Worm (Caenorhabditis elegans) whole organism, mixed stage, embryonic: ENCODE results near the gene spsb-1.

ENCODE experiments used
- ceh-83 ChIP-seq: fragments of 200-800 bp; sonication (Bioruptor generic); optimal IDR thresholded peaks from 2 replicates; lab custom pipeline; 2018; ENCODE audit warnings: mild to moderate bottlenecking, missing genetic modification characterization, missing compliant biosample characterization
- lsy-2 ChIP-seq: fragments of 150-350 bp; optimal IDR thresholded peaks from 2 replicates; lab custom pipeline; 2014; ENCODE audit warnings: missing biosample characterization, missing genetic modification characterization
- unc-62 ChIP-seq: fragments of 150-350 bp; optimal IDR thresholded peaks from 2 replicates; lab custom pipeline; 2014; ENCODE audit warnings: missing biosample characterization, missing genetic modification reagents, missing genetic modification characterization

DNA sequence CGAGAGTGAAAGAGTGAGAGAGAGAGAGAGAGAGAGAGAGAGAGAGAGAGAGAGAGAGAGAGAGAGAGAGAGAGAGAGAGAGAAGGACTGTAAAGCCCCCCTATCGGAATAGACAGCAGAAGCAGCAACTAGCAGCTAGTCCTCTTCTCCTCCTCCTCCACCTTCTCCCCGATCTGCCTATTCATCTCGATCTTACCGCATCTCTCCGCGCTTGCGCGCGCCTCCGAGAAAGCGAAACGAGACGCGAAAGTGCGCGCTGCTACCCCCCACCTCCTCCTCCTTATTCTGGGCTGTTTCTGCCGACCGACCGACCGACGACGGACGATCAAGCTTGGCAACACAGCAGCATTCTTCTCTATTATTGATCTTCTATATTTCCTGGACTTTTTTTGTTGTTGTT lies 21.4 kb downstream of the spsb-1 start:
- TF ChIP-seq lsy-2 (tag; lab: Kevin White, UChicago): no peak
- TF ChIP-seq ceh-83: no peak
- no peak for TF ChIP-seq unc-62 (GFP tag; lab: Kevin White, UChicago)
